Worm (Caenorhabditis elegans): ENCODE data around the gene cpi-1.

DNA sequence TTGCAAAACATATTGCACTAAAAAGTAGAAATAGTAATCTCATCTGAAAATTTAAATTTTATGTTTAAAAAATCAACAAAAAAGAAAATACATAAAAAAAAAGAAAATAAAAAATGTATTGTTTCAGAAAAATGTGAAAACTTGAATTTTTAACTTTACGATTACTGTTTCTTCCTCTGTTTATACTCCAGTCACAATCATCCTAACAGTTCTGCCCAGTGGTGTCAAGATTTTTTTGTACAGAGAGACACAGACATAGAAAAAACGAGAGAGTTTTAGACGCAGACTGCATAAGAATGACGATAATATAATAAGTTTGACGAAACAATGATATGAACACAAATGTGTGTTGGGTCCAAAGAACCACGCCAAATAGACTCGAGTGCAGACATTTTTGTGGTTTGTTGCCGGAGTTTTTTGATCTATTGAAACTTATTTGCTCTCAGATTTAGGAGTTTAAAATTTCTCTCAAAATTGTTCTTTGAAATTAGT is 9.9 kb downstream of the cpi-1 start, which contains the start of gene ugt-20:
- TF ChIP-seq nhr-2 (tag; optimal IDR thresholded peaks at IDR 0.05) = no peak
- TF ChIP-seq unc-62 (GFP tag; optimal IDR thresholded peaks at IDR 0.05) = no peak
- TF ChIP-seq ceh-43 (GFP tag; optimal IDR thresholded peaks at IDR 0.05) = no peak
- TF ChIP-seq sptf-1 (tag; optimal IDR thresholded peaks at IDR 0.05) = no peak
- no peak for TF ChIP-seq pha-4 (tag; optimal IDR thresholded peaks at IDR 0.05)
